Worm (Caenorhabditis elegans) whole organism, L1 larva: ENCODE measurements around the gene swan-2.

Source experiments
- C04F5.9 ChIP-seq: sonication (generic microtip); optimal IDR thresholded peaks from 2 replicates; lab custom pipeline; 2016; ENCODE audit warnings: missing genetic modification characterization, missing compliant biosample characterization
- F16B12.6 ChIP-seq: fragments of 150-350 bp; optimal IDR thresholded peaks from 2 replicates; lab custom pipeline; 2014; ENCODE audit warnings: missing biosample characterization, missing genetic modification characterization
- alr-1 ChIP-seq: fragments of 200-800 bp; sonication (Bioruptor generic); optimal IDR thresholded peaks from 2 replicates; lab custom pipeline; 2018; ENCODE audit warnings: borderline replicate concordance, mild to moderate bottlenecking, missing genetic modification characterization, missing compliant biosample characterization
- ama-1 ChIP-seq: fragments of 150-350 bp; optimal IDR thresholded peaks from 2 replicates; lab custom pipeline; 2014
- blmp-1 ChIP-seq: fragments of 150-350 bp; optimal IDR thresholded peaks from 2 replicates; lab custom pipeline; 2014; ENCODE audit warnings: missing biosample characterization, missing genetic modification characterization
- ceh-63 ChIP-seq: fragments of 200-800 bp; sonication (Bioruptor generic); optimal IDR thresholded peaks from 2 replicates; lab custom pipeline; 2018; ENCODE audit warnings: mild to moderate bottlenecking, missing genetic modification characterization, missing compliant biosample characterization
- ceh-8 ChIP-seq: fragments of 200-800 bp; sonication (Bioruptor generic); optimal IDR thresholded peaks from 2 replicates; lab custom pipeline; 2018; ENCODE audit warnings: mild to moderate bottlenecking, missing genetic modification characterization, moderate library complexity, missing compliant biosample characterization
- ceh-88 ChIP-seq: fragments of 200-800 bp; sonication (Bioruptor generic); IDR thresholded peaks from 2 replicates; pipeline ENCODE4 v1.3.6; 2022; ENCODE audit warnings: missing genetic modification characterization, missing compliant biosample characterization
- ceh-90 ChIP-seq: sonication (generic microtip); optimal IDR thresholded peaks from 2 replicates; lab custom pipeline; 2016; ENCODE audit warnings: missing genetic modification characterization, missing compliant biosample characterization
- dpl-1 ChIP-seq, 3 experiments: fragments of 150-350 bp in 2 of 3; sonication (generic microtip) in 1 of 3; optimal IDR thresholded peaks; 2 replicates each; lab custom pipeline; 2014 to 2017; ENCODE audit warnings: missing biosample characterization in 3 of 3, missing genetic modification characterization in 3 of 3, missing genetic modification reagents in 3 of 3
- efl-1 ChIP-seq, 4 experiments: fragments of 150-350 bp; optimal IDR thresholded peaks in 3 of 4; peaks in 1 of 4; 1 replicate in 1 of 4; 2 replicates in 3 of 4; lab custom pipeline; 2014; ENCODE audit warnings: missing biosample characterization in 2 of 4, missing genetic modification characterization in 2 of 4, missing genetic modification reagents in 2 of 4
- egl-13 ChIP-seq: sonication (generic microtip); optimal IDR thresholded peaks from 2 replicates; lab custom pipeline; 2016; ENCODE audit warnings: missing genotype, missing genetic modification reagents, missing genetic modification characterization, missing compliant biosample characterization
- elt-2 ChIP-seq: sonication (generic microtip); optimal IDR thresholded peaks from 2 replicates; lab custom pipeline; 2016; ENCODE audit warnings: missing genetic modification characterization, mild to moderate bottlenecking, inconsistent platforms, missing compliant biosample characterization, missing genetic modification reagents
- fkh-10 ChIP-seq: sonication (generic microtip); optimal IDR thresholded peaks from 2 replicates; lab custom pipeline; 2017; ENCODE audit warnings: missing biosample characterization, missing genetic modification reagents, missing genetic modification characterization
- fkh-4 ChIP-seq: sonication (generic microtip); optimal IDR thresholded peaks from 2 replicates; lab custom pipeline; 2016; ENCODE audit warnings: missing compliant biosample characterization, missing genetic modification characterization, borderline replicate concordance
- fkh-8 ChIP-seq: sonication (generic microtip); optimal IDR thresholded peaks from 2 replicates; lab custom pipeline; 2016; ENCODE audit warnings: mild to moderate bottlenecking, missing genetic modification characterization, missing compliant biosample characterization
- grh-1 ChIP-seq: fragments of 200-800 bp; sonication (Bioruptor generic); IDR thresholded peaks from 2 replicates; pipeline ENCODE4 v1.3.6; 2022; ENCODE audit warnings: missing genetic modification reagents, missing genetic modification characterization, missing compliant biosample characterization
- hlh-17 ChIP-seq: fragments of 200-800 bp; sonication (Bioruptor generic); optimal IDR thresholded peaks from 2 replicates; lab custom pipeline; 2018; ENCODE audit warnings: missing genetic modification characterization, mild to moderate bottlenecking, missing compliant biosample characterization, moderate library complexity, borderline replicate concordance
- hpl-2 ChIP-seq: fragments of 150-350 bp; optimal IDR thresholded peaks from 2 replicates; lab custom pipeline; 2014; ENCODE audit warnings: missing biosample characterization, missing genetic modification reagents, missing genetic modification characterization
- irx-1 ChIP-seq: sonication (generic microtip); optimal IDR thresholded peaks from 2 replicates; lab custom pipeline; 2016; ENCODE audit warnings: missing genetic modification characterization, missing compliant biosample characterization
- isw-1 ChIP-seq: fragments of 200-800 bp; sonication (Bioruptor generic); IDR thresholded peaks from 2 replicates; pipeline ENCODE4 v1.3.6; 2022; ENCODE audit warnings: missing genetic modification characterization, missing compliant biosample characterization
- lin-14 ChIP-seq: fragments of 200-800 bp; sonication (Bioruptor generic); optimal IDR thresholded peaks from 2 replicates; lab custom pipeline; 2018; ENCODE audit warnings: mild to moderate bottlenecking, missing genetic modification characterization, moderate library complexity, missing compliant biosample characterization
- lin-35 ChIP-seq, 2 experiments: fragments of 150-350 bp; optimal IDR thresholded peaks; 2 replicates each; lab custom pipeline; 2014; ENCODE audit warnings: missing biosample characterization in 2 of 2, missing genetic modification characterization in 2 of 2, missing genetic modification reagents in 2 of 2
- lir-3 ChIP-seq: sonication (generic microtip); optimal IDR thresholded peaks from 2 replicates; lab custom pipeline; 2016; ENCODE audit warnings: mild to moderate bottlenecking, missing genetic modification characterization, moderate library complexity, missing compliant biosample characterization; ENCODE audit not compliant: poor library complexity
- nhr-19 ChIP-seq: fragments of 200-800 bp; sonication (Bioruptor generic); conservative IDR thresholded peaks from 2 replicates; pipeline ENCODE4 v1.3.6; 2022; ENCODE audit warnings: missing genetic modification characterization, missing compliant biosample characterization
- nhr-237 ChIP-seq: fragments of 150-350 bp; optimal IDR thresholded peaks from 2 replicates; lab custom pipeline; 2014; ENCODE audit warnings: missing biosample characterization, missing genetic modification characterization
- nhr-71 ChIP-seq: sonication (generic microtip); optimal IDR thresholded peaks from 2 replicates; lab custom pipeline; 2016; ENCODE audit warnings: mild to moderate bottlenecking, missing genetic modification characterization, moderate library complexity, missing compliant biosample characterization
- nhr-77 ChIP-seq: fragments of 150-350 bp; optimal IDR thresholded peaks from 2 replicates; lab custom pipeline; 2014; ENCODE audit warnings: missing biosample characterization, missing genetic modification characterization
- nhr-90 ChIP-seq: sonication (generic microtip); optimal IDR thresholded peaks from 2 replicates; lab custom pipeline; 2016; ENCODE audit warnings: mild to moderate bottlenecking, missing genetic modification characterization, missing compliant biosample characterization; ENCODE audit not compliant: poor library complexity
- pax-3 ChIP-seq: fragments of 200-800 bp; sonication (Bioruptor generic); optimal IDR thresholded peaks from 2 replicates; lab custom pipeline; 2018; ENCODE audit warnings: mild to moderate bottlenecking, missing genetic modification characterization, moderate library complexity, missing compliant biosample characterization
- pqm-1 ChIP-seq: sonication (generic microtip); optimal IDR thresholded peaks from 3 replicates; lab custom pipeline; 2017; ENCODE audit warnings: missing biosample characterization, missing genetic modification characterization
- rnt-1 ChIP-seq: sonication (generic microtip); optimal IDR thresholded peaks from 2 replicates; lab custom pipeline; 2016; ENCODE audit warnings: mild to moderate bottlenecking, missing genetic modification characterization, moderate library complexity, missing compliant biosample characterization
- swsn-7 ChIP-seq: sonication (generic microtip); optimal IDR thresholded peaks from 2 replicates; lab custom pipeline; 2016; ENCODE audit warnings: missing genetic modification characterization, missing compliant biosample characterization
- tbx-2 ChIP-seq: sonication (generic microtip); optimal IDR thresholded peaks from 2 replicates; lab custom pipeline; 2016; ENCODE audit warnings: missing genetic modification characterization, missing compliant biosample characterization
- unc-130 ChIP-seq: fragments of 150-350 bp; optimal IDR thresholded peaks from 2 replicates; lab custom pipeline; 2017; ENCODE audit warnings: missing biosample characterization, missing genetic modification characterization, inconsistent platforms

The swan-2 gene

DNA sequence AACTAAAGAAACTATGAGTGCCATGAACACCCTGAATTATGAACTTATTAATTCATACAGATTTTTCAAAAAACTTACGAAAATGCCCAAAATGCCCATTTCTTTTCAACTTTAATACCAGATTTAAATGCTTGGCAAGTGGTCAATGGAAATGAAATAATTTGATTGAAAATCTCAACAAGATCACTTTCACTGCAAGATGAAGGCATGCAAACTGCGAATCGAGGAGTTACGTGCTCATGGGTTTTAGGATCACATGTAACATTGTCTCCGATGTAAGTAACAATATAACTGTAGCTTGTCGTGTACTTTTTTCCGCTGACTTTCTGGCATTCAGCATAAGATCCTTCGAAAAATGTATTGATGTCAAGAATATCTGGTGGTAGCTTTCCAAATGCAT lies 23.2 kb downstream of the swan-2 start:
- TF ChIP-seq efl-1 (optimal IDR thresholded peaks at IDR 0.05; lab: Kevin White, UChicago) (no peak), efl-1 (GFP tag; optimal IDR thresholded peaks at IDR 0.05 in 1 of 2; lab: Kevin White, UChicago) (peak in 1 of 2 experiments; percentile 84), fkh-8 (tag; lab: Kevin White, UChicago) (no peak)
- TF ChIP-seq, all 84 proteins: peak for 1

DNA sequence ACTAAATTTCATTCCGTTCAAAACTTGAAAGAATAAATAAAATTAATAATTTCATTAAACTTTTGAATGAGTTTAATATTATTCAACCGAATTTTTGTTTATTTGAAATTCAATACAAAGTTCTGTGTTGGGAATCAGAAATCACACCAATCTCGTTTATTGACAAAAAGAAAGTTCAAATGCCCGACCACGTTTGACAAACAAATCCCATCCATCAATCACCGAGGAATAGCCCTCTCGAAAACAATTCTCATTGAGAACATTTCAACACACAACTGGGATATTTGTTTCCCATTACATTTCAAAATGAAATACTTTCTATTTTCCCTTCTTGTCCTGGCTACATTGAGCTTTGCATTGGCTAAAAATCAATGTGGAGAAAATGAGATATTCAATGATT lies 26.2 kb downstream of the swan-2 start, which contains the start of gene F53C11.9:
Gene F53C11.9 (plus strand): TSS at position 159 of the 400 bp plus-strand sequence.
- no peak for TF ChIP-seq ama-1 (lab: Kevin White, UChicago)
- peak; percentile 25 for TF ChIP-seq rnt-1
- TF ChIP-seq blmp-1 (tag; lab: Kevin White, UChicago): peak; percentile 32

DNA sequence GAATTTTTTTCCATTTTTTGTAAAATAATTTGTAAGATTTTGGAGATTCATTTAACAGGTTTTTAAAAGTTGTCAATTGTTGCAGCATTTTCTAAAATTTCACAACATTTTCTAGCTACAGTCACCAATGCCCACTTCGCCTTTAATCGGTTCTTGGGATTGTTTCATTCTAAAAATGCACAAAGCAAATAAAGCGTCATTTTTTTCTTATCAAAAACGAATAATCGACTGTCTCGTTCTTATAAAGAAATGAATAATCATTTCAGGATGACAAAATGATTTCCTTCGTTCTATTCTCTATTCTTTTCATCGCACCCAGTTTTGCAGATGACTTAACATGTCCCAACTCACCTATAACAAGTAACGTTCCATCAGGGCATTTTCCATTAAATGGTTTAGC lies 28.6 kb downstream of the swan-2 start, which contains the start of gene F53C11.1:
Gene F53C11.1 (plus strand): TSS at position 268 of the 400 bp plus-strand sequence.
- peak; percentile 18 for TF ChIP-seq elt-2 (tag; lab: Kevin White, UChicago)
- TF ChIP-seq ama-1 (lab: Kevin White, UChicago): no peak

DNA sequence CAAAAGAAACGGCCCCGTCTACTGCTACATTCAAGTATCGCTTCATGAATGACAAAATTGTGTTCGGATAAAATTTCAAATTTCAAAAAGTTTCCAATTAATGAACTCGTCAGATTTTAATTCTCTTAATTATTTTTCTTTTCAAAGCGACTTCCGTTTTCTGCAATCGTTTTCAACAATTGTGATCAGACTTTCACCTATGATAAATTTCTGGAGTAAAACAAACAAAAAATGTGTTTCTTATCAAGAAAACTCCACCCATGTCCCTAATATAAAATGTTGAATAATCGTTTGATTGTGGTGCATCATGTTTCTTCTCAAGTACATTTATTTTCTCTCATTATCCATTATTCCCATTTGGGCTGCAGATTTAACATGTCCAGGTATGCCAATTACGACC lies 32.9 kb downstream of the swan-2 start, which contains the start of gene F20G2.5:
Gene F20G2.5 (plus strand): TSS at position 301 of the 400 bp plus-strand sequence.
- TF ChIP-seq nhr-90 (tag; lab: Kevin White, UChicago): no peak
- TF ChIP-seq ceh-88 (GFP tag; lab: Robert Waterston, UW): no peak
- TF ChIP-seq pqm-1 (tag; lab: Kevin White, UChicago): no peak
- TF ChIP-seq egl-13 (tag; lab: Kevin White, UChicago): no peak
- no peak for TF ChIP-seq fkh-8 (tag; lab: Kevin White, UChicago)
- no peak for TF ChIP-seq F16B12.6 (tag; lab: Kevin White, UChicago)
- TF ChIP-seq nhr-77 (tag; lab: Kevin White, UChicago): no peak
- peak; percentile 22 for TF ChIP-seq elt-2 (tag; lab: Kevin White, UChicago)
- no peak for TF ChIP-seq swsn-7 (tag; lab: Kevin White, UChicago)

ce11 chrV:13768941-13769436 lies 35.1 kb downstream of the swan-2 start, which contains the start of gene nas-24:
nas-24 (plus strand) TSS chrV:13769386.
- TF ChIP-seq elt-2 (tag; lab: Kevin White, UChicago) (peak; percentile 23), rnt-1 (no peak), C04F5.9 (no peak)
- TF ChIP-seq, all 84 proteins: peak for 1

DNA sequence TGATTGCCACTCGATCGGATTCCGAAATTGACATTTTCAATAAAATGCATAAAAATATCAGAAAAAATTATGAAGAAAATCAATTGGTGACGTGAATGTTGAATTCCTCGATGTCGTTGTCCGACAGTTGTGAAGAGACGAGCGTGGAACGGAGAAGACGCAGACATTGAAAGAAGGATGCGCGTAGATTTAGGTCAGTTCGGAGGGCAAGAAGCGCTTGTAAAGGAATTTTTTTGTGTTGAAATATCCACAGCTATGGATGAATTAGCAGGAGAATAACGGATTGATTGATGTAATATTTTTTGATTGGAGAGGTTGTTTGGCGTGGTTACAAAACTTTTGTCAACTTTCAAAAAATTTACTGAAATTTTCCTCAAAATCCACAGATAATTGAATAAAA lies 35.7 kb downstream of the swan-2 start, which contains the start of gene F20G2.3:
Gene F20G2.3 (minus strand): TSS at position 101 of the 400 bp plus-strand sequence.
- TF ChIP-seq blmp-1 (tag; lab: Kevin White, UChicago) (peak; percentile 25), lin-35 (GFP tag; optimal IDR thresholded peaks at IDR 0.05; lab: Kevin White, UChicago) (no peak)

- TF ChIP-seq hlh-17 (GFP tag; lab: Kevin White, UChicago) (no peak), irx-1 (tag; lab: Kevin White, UChicago) (no peak), unc-130 (no peak), ceh-63 (GFP tag; lab: Kevin White, UChicago) (no peak), lir-3 (tag; lab: Kevin White, UChicago) (no peak), F16B12.6 (tag; lab: Kevin White, UChicago) (no peak), fkh-8 (tag; lab: Kevin White, UChicago) (peak; percentile 91), nhr-19 (GFP tag; lab: Robert Waterston, UW) (no peak), pax-3 (peak; percentile 56), nhr-237 (no peak), nhr-90 (tag; lab: Kevin White, UChicago) (no peak), dpl-1 (GFP tag; optimal IDR thresholded peaks at IDR 0.05; lab: Kevin White, UChicago) (no peak), grh-1 (GFP tag; lab: Robert Waterston, UW) (no peak), fkh-4 (tag; lab: Kevin White, UChicago) (no peak), ceh-90 (tag; lab: Kevin White, UChicago) (no peak), nhr-71 (tag; lab: Kevin White, UChicago) (peak; percentile 70), C04F5.9 (no peak), blmp-1 (tag; lab: Kevin White, UChicago) (no peak), lin-35 (GFP tag; optimal IDR thresholded peaks at IDR 0.05; lab: Kevin White, UChicago) (no peak), fkh-10 (GFP tag; lab: Kevin White, UChicago) (peak; percentile 0), swsn-7 (tag; lab: Kevin White, UChicago) (peak; percentile 11), hpl-2 (GFP tag; lab: Kevin White, UChicago) (no peak), ceh-8 (GFP tag; lab: Kevin White, UChicago) (no peak), tbx-2 (tag; lab: Kevin White, UChicago) (no peak), alr-1 (tag; lab: Kevin White, UChicago) (no peak), isw-1 (GFP tag; lab: Robert Waterston, UW) (no peak), lin-14 (peak; percentile 42)
Measured at ce11 chrV:13763723-13764122, 40.4 kb downstream of the swan-2 start.
